Fruit fly (Drosophila melanogaster): ENCODE results near the gene CG42233.
A peak's percentile ranks its signal among the peaks of the same experiment; 100 is the strongest.

Gene CG42233

dm6 chr3R:31794457-31794856 is 10.6 kb downstream of the CG42233 start (continued):
- TF ChIP-seq sna (GFP tag; IDR thresholded peaks at IDR 0.05; ENCODE audit: partially characterized antibody) (no peak), CG10321 (GFP tag; IDR thresholded peaks at IDR 0.05) (no peak), CG42726 (GFP tag; IDR thresholded peaks at IDR 0.05; ENCODE audit: partially characterized antibody) (no peak), CG34422 (GFP tag; IDR thresholded peaks at IDR 0.05) (peak; percentile 71; the same call in 1 of the 3 replicates), peb (GFP tag; IDR thresholded peaks at IDR 0.05) (no peak), zf30C (GFP tag; optimal IDR thresholded peaks at IDR 0.05) (no peak), CG10147 (GFP tag; optimal IDR thresholded peaks at IDR 0.05) (no peak), unpg (GFP tag; optimal IDR thresholded peaks at IDR 0.05) (no peak), Sox100B (GFP tag; optimal IDR thresholded peaks at IDR 0.05) (no peak), Deaf1 (tag; optimal IDR thresholded peaks at IDR 0.05) (no peak), CG9215 (GFP tag; IDR thresholded peaks at IDR 0.05) (no peak), Hr3 (GFP tag; optimal IDR thresholded peaks at IDR 0.05) (peak; percentile 77), mam (GFP tag; optimal IDR thresholded peaks at IDR 0.05) (no peak), otp (GFP tag; IDR thresholded peaks at IDR 0.05) (no peak), Kr (GFP tag; optimal IDR thresholded peaks at IDR 0.05) (no peak), Dip2 (GFP tag; IDR thresholded peaks at IDR 0.05) (no peak), CG34376 (GFP tag; optimal IDR thresholded peaks at IDR 0.05) (peak; percentile 23), Aef1 (GFP tag; IDR thresholded peaks at IDR 0.05) (no peak), CG2875 (GFP tag; optimal IDR thresholded peaks at IDR 0.05) (no peak), Med (GFP tag) (peak; percentile 89), zen (tag; optimal IDR thresholded peaks at IDR 0.05) (no peak), fd3F (GFP tag; optimal IDR thresholded peaks at IDR 0.05) (no peak), CG5245 (GFP tag; optimal IDR thresholded peaks at IDR 0.05) (no peak), CG9437 (GFP tag; optimal IDR thresholded peaks at IDR 0.05) (no peak), amos (GFP tag; IDR thresholded peaks at IDR 0.05; ENCODE audit: partially characterized antibody) (no peak), gce (GFP tag; IDR thresholded peaks at IDR 0.05) (no peak), MESR4 (GFP tag; optimal IDR thresholded peaks at IDR 0.05) (peak; percentile 16), CG10431 (GFP tag; optimal IDR thresholded peaks at IDR 0.05) (no peak), sens-2 (GFP tag; IDR thresholded peaks at IDR 0.05) (no peak), CG11085 (GFP tag; IDR thresholded peaks at IDR 0.05) (no peak), Taf1 (GFP tag; IDR thresholded peaks at IDR 0.05) (no peak), Sry-δ (GFP tag; optimal IDR thresholded peaks at IDR 0.05) (peak; percentile 16), CG4328 (GFP tag; optimal IDR thresholded peaks at IDR 0.05) (no peak), ato (GFP tag; IDR thresholded peaks at IDR 0.05; ENCODE audit: partially characterized antibody) (peak; percentile 22; the same call in 1 of the 2 replicates), Hmx (GFP tag; optimal IDR thresholded peaks at IDR 0.05) (no peak), CG7745 (tag; optimal IDR thresholded peaks at IDR 0.05) (no peak), dm (GFP tag; optimal IDR thresholded peaks at IDR 0.05) (peak; percentile 89), Antp (GFP tag; optimal IDR thresholded peaks at IDR 0.05) (no peak), eve (GFP tag; optimal IDR thresholded peaks at IDR 0.05) (no peak), CG3726 (GFP tag; IDR thresholded peaks at IDR 0.05) (no peak), ci (GFP tag; IDR thresholded peaks at IDR 0.05) (peak; percentile 56; the same call in 1 of the 3 replicates), CG6813 (GFP tag; optimal IDR thresholded peaks at IDR 0.05) (no peak), CG9609 (GFP tag; optimal IDR thresholded peaks at IDR 0.05) (no peak), HLH4C (GFP tag; IDR thresholded peaks at IDR 0.05; ENCODE audit: partially characterized antibody) (no peak), ase (GFP tag; IDR thresholded peaks at IDR 0.05) (0 out of 3 replicates have a peak, but pooled peaks have one; percentile 42), crp (GFP tag; optimal IDR thresholded peaks at IDR 0.05) (peak; percentile 86 to 97)

Measured in whole organism, embryonic.